Worm (Caenorhabditis elegans): ENCODE results near the gene mrps-10.

ce11 chrIII:12880704-12881103 lies 45.7 kb upstream of the mrps-10 start:
- TF ChIP-seq sox-4 (tag; optimal IDR thresholded peaks at IDR 0.05): no peak
- no peak for TF ChIP-seq che-1 (tag; optimal IDR thresholded peaks at IDR 0.05)
- no peak for TF ChIP-seq ama-1 (optimal IDR thresholded peaks at IDR 0.05)
- no peak for TF ChIP-seq elt-2 (tag; optimal IDR thresholded peaks at IDR 0.05)
- no peak for TF ChIP-seq ceh-48 (tag; optimal IDR thresholded peaks at IDR 0.05)
- no peak for TF ChIP-seq pros-1 (tag; optimal IDR thresholded peaks at IDR 0.05)
- TF ChIP-seq pqm-1 (tag; optimal IDR thresholded peaks at IDR 0.05): no peak
- TF ChIP-seq ceh-34 (tag; optimal IDR thresholded peaks at IDR 0.05): no peak
- TF ChIP-seq sox-2 (GFP tag; IDR thresholded peaks at IDR 0.05): no peak
- TF ChIP-seq hlh-13 (GFP tag; optimal IDR thresholded peaks at IDR 0.05): no peak
- TF ChIP-seq unc-42 (tag; optimal IDR thresholded peaks at IDR 0.05): no peak
- no peak for TF ChIP-seq pha-2 (tag; optimal IDR thresholded peaks at IDR 0.05)
